Worm (Caenorhabditis elegans) whole organism, mixed stage, embryonic: ENCODE measurements around the gene crn-4.

Experiments
- blmp-1 ChIP-seq: fragments of 150-350 bp; optimal IDR thresholded peaks from 2 replicates; lab custom pipeline; 2014; ENCODE audit warnings: missing biosample characterization, missing genetic modification characterization
- ceh-83 ChIP-seq: fragments of 200-800 bp; sonication (Bioruptor generic); optimal IDR thresholded peaks from 2 replicates; lab custom pipeline; 2018; ENCODE audit warnings: mild to moderate bottlenecking, missing genetic modification characterization, missing compliant biosample characterization
- unc-120 ChIP-seq: sonication (generic microtip); optimal IDR thresholded peaks from 2 replicates; lab custom pipeline; 2017; ENCODE audit warnings: missing genetic modification characterization, missing compliant biosample characterization; ENCODE audit not compliant: poor library complexity, severe bottlenecking

DNA sequence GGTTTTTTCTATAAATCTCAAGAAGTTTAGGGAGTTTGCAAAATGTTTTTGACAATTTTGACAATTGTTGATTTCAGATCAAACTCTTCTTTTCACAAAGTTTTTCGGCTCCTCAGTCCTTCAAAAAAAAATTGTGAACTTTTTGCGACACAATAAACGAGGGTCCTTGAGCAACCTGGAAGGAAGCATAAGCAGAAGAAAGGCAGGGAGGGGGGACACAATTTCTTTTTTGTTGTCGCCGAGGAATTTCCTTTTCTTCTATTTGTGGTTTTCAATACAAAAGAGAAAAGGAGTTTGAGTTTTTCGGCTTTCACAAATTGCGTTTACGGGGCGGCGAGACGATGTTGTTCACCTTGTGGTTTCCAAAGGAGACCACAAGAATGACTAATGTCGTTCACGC, 8.9 kb upstream of the crn-4 start:
- no peak for TF ChIP-seq blmp-1
- no peak for TF ChIP-seq ceh-83 (GFP tag; lab: Kevin White, UChicago)
- no peak for TF ChIP-seq unc-120
